Worm (Caenorhabditis elegans): ENCODE measurements around the gene srh-288.

ce11 chrV:17818567-17818966, 23.0 kb upstream of the srh-288 start, which contains the start of gene srh-298:
- TF ChIP-seq ama-1 (optimal IDR thresholded peaks at IDR 0.05): no peak
- no peak for TF ChIP-seq aly-2 (tag; optimal IDR thresholded peaks at IDR 0.05)
- TF ChIP-seq lin-15B (tag; optimal IDR thresholded peaks at IDR 0.05): no peak
- TF ChIP-seq snpc-4 (tag; optimal IDR thresholded peaks at IDR 0.05): no peak
- TF ChIP-seq ZK546.5 (tag; optimal IDR thresholded peaks at IDR 0.05): no peak
- no peak for TF ChIP-seq jun-1 (tag; optimal IDR thresholded peaks at IDR 0.05)
- no peak for TF ChIP-seq unc-62 (GFP tag; optimal IDR thresholded peaks at IDR 0.05)
- no peak for TF ChIP-seq nhr-28 (tag; optimal IDR thresholded peaks at IDR 0.05)
- no peak for TF ChIP-seq skn-1 (tag; optimal IDR thresholded peaks at IDR 0.05)
- no peak for TF ChIP-seq nhr-237 (tag; optimal IDR thresholded peaks at IDR 0.05)
- TF ChIP-seq nhr-11 (tag; optimal IDR thresholded peaks at IDR 0.05): no peak
- no peak for TF ChIP-seq R02D3.7 (tag; optimal IDR thresholded peaks at IDR 0.05)
- no peak for TF ChIP-seq fkh-2 (tag; optimal IDR thresholded peaks at IDR 0.05)
- TF ChIP-seq lin-39 (tag; optimal IDR thresholded peaks at IDR 0.05): no peak
